Fruit fly (Drosophila melanogaster) S2 (cell line): Measurements from ENCODE around the gene CG14142.

ENCODE experiments used
- CG8478 ChIP-seq: fragments of >200 bp; optimal IDR thresholded peaks from 2 replicates; lab custom pipeline; 2018
- CTCF ChIP-seq, 2 experiments: fragments of >200 bp; optimal IDR thresholded peaks; 2 replicates each; lab custom pipeline; 2018

- TF ChIP-seq CTCF (optimal IDR thresholded peaks at IDR 0.05; lab: Kevin White, UChicago) (no peak), CG8478 (lab: Kevin White, UChicago) (no peak)
Measured at dm6 chr3L:11201051-11201450, 27.7 kb downstream of the CG14142 start, which contains the start of gene nkt.
